Worm (Caenorhabditis elegans) whole organism, early embryonic: Measurements from ENCODE around the gene srg-60.

ENCODE experiments used
- B0310.2 ChIP-seq: sonication (generic microtip); optimal IDR thresholded peaks from 2 replicates; lab custom pipeline; 2016; ENCODE audit warnings: mild to moderate bottlenecking, missing genetic modification characterization, missing compliant biosample characterization
- F13C5.2 ChIP-seq: sonication (generic microtip); optimal IDR thresholded peaks from 2 replicates; lab custom pipeline; 2017; ENCODE audit warnings: mild to moderate bottlenecking, missing genetic modification characterization, inconsistent platforms, missing compliant biosample characterization
- ama-1 ChIP-seq: fragments of 150-350 bp; optimal IDR thresholded peaks from 2 replicates; lab custom pipeline; 2014
- ceh-13 ChIP-seq: fragments of 200-800 bp; sonication (Bioruptor generic); optimal IDR thresholded peaks from 2 replicates; lab custom pipeline; 2018; ENCODE audit warnings: mild to moderate bottlenecking, missing genetic modification characterization, missing compliant biosample characterization
- ceh-36 ChIP-seq: sonication (generic microtip); optimal IDR thresholded peaks from 2 replicates; lab custom pipeline; 2016; ENCODE audit warnings: missing genetic modification characterization, inconsistent platforms, missing compliant biosample characterization
- ets-7 ChIP-seq: sonication (generic microtip); optimal IDR thresholded peaks from 2 replicates; lab custom pipeline; 2016; ENCODE audit warnings: missing genotype, missing genetic modification characterization, missing compliant biosample characterization
- flt-1 ChIP-seq: fragments of 200-800 bp; sonication (Bioruptor generic); IDR thresholded peaks from 2 replicates; pipeline ENCODE4 v1.3.6; 2022; ENCODE audit warnings: missing genetic modification characterization, missing compliant biosample characterization
- hmbx-1 ChIP-seq: sonication (generic microtip); optimal IDR thresholded peaks from 2 replicates; lab custom pipeline; 2016; ENCODE audit warnings: mild to moderate bottlenecking, missing genetic modification characterization, missing compliant biosample characterization
- hmg-4 ChIP-seq: fragments of 200-800 bp; sonication (Bioruptor generic); optimal IDR thresholded peaks from 2 replicates; lab custom pipeline; 2018; ENCODE audit warnings: mild to moderate bottlenecking, missing genetic modification characterization, missing compliant biosample characterization
- hnd-1 ChIP-seq: sonication (generic microtip); optimal IDR thresholded peaks from 2 replicates; lab custom pipeline; 2016; ENCODE audit warnings: missing genetic modification characterization, missing compliant biosample characterization
- pes-1 ChIP-seq: fragments of 200-800 bp; sonication (Bioruptor generic); IDR thresholded peaks from 2 replicates; pipeline ENCODE4 v1.3.6; 2022; ENCODE audit warnings: missing genetic modification reagents, missing genetic modification characterization, missing compliant biosample characterization
- scrt-1 ChIP-seq: fragments of 200-800 bp; sonication (Bioruptor generic); IDR thresholded peaks from 2 replicates; pipeline ENCODE4 v1.3.6; 2022; ENCODE audit warnings: missing genetic modification characterization, missing compliant biosample characterization
- tbx-11 ChIP-seq: fragments of 200-800 bp; sonication (Bioruptor generic); IDR thresholded peaks from 2 replicates; pipeline ENCODE4 v1.3.6; 2022; ENCODE audit warnings: missing genetic modification characterization, missing compliant biosample characterization

ce11 chrV:2759456-2759855 is 37.0 kb upstream of the srg-60 start, which contains the start of gene srg-58:
- no peak for TF ChIP-seq ceh-36 (tag; lab: Kevin White, UChicago)
- no peak for TF ChIP-seq ceh-13 (GFP tag; lab: Kevin White, UChicago)
- TF ChIP-seq ama-1 (lab: Kevin White, UChicago): no peak
- no peak for TF ChIP-seq tbx-11 (GFP tag; lab: Robert Waterston, UW)
- no peak for TF ChIP-seq ets-7 (tag; lab: Kevin White, UChicago)
- TF ChIP-seq B0310.2 (tag; lab: Kevin White, UChicago): no peak
- no peak for TF ChIP-seq scrt-1
- no peak for TF ChIP-seq F13C5.2 (tag; lab: Kevin White, UChicago)
- no peak for TF ChIP-seq hmg-4 (GFP tag; lab: Kevin White, UChicago)
- no peak for TF ChIP-seq flt-1
- no peak for TF ChIP-seq pes-1 (GFP tag; lab: Robert Waterston, UW)
- TF ChIP-seq hnd-1 (tag; lab: Kevin White, UChicago): no peak
- no peak for TF ChIP-seq hmbx-1 (tag; lab: Kevin White, UChicago)
